Fruit fly (Drosophila melanogaster) whole organism, prepupa: ENCODE results near the gene na.

Experiments
- CG11902 ChIP-seq: fragments of 200-800 bp; sonication (Bioruptor generic); optimal IDR thresholded peaks from 3 replicates; lab custom pipeline; 2016; ENCODE audit warnings: missing biosample characterization, missing genetic modification characterization
- Lpt ChIP-seq: fragments of 200-800 bp; sonication (Bioruptor generic); optimal IDR thresholded peaks from 3 replicates; lab custom pipeline; 2016; ENCODE audit warnings: missing biosample characterization, missing genetic modification characterization

dm6 chrX:14221995-14222394 lies 44.2 kb upstream of the na start:
- TF ChIP-seq CG11902 (GFP tag; lab: Kevin White, UChicago) = no peak
- no peak for TF ChIP-seq Lpt (GFP tag; lab: Kevin White, UChicago)
